Worm (Caenorhabditis elegans) whole organism, young adult: ENCODE data around the gene rpl-7A.

Experiments used
- B0336.3 ChIP-seq: fragments of 200-800 bp; sonication (Bioruptor generic); IDR thresholded peaks from 2 replicates; pipeline ENCODE4 v1.3.6; 2022; ENCODE audit warnings: missing genetic modification characterization, missing compliant biosample characterization
- D2030.7 ChIP-seq: fragments of 200-800 bp; sonication (Bioruptor generic); IDR thresholded peaks from 2 replicates; pipeline ENCODE4 v1.3.6; 2022; ENCODE audit warnings: missing genetic modification reagents, missing genetic modification characterization, missing compliant biosample characterization
- F39B2.1 ChIP-seq: fragments of 200-800 bp; sonication (Bioruptor generic); IDR thresholded peaks from 2 replicates; pipeline ENCODE4 v1.3.6; 2022; ENCODE audit warnings: missing genetic modification reagents, missing genetic modification characterization, missing compliant biosample characterization
- F49E8.2 ChIP-seq: sonication (generic microtip); optimal IDR thresholded peaks from 3 replicates; lab custom pipeline; 2017; ENCODE audit warnings: missing genetic modification characterization, mild to moderate bottlenecking, missing compliant biosample characterization, antibody characterized with exemption, moderate library complexity; ENCODE audit not compliant: insufficient read depth
- F52B5.7 ChIP-seq: sonication (generic microtip); optimal IDR thresholded peaks from 2 replicates; lab custom pipeline; 2016; ENCODE audit warnings: mild to moderate bottlenecking, missing genetic modification characterization, missing compliant biosample characterization
- Y53G8AR.9 ChIP-seq: fragments of 200-800 bp; sonication (Bioruptor generic); conservative IDR thresholded peaks from 2 replicates; pipeline ENCODE4 v1.3.6; 2022; ENCODE audit warnings: missing genetic modification reagents, missing genetic modification characterization, missing compliant biosample characterization
- Y56A3A.18 ChIP-seq: fragments of 200-800 bp; sonication (Bioruptor generic); IDR thresholded peaks from 2 replicates; pipeline ENCODE4 v1.3.6; 2022; ENCODE audit warnings: missing genetic modification reagents, missing genetic modification characterization, missing compliant biosample characterization
- Y79H2A.3 ChIP-seq: fragments of 200-800 bp; sonication (Bioruptor generic); conservative IDR thresholded peaks from 2 replicates; pipeline ENCODE4 v1.3.6; 2022; ENCODE audit warnings: missing genetic modification reagents, missing genetic modification characterization, missing compliant biosample characterization
- Y95B8A.8 ChIP-seq: fragments of 200-800 bp; sonication (Bioruptor generic); IDR thresholded peaks from 2 replicates; pipeline ENCODE4 v1.3.6; 2022; ENCODE audit warnings: missing genetic modification reagents, missing genetic modification characterization, missing compliant biosample characterization
- ama-1 ChIP-seq, 3 experiments: fragments of 150-350 bp in 1 of 3; sonication (generic microtip) in 2 of 3; optimal IDR thresholded peaks; 2 replicates each; lab custom pipeline; 2014 to 2018; ENCODE audit warnings: missing biosample characterization in 2 of 3, missing genetic modification characterization in 2 of 3, missing genetic modification reagents in 2 of 3
- aptf-3 ChIP-seq: fragments of 200-800 bp; sonication (Bioruptor generic); IDR thresholded peaks from 2 replicates; pipeline ENCODE4 v1.3.6; 2022; ENCODE audit warnings: missing genetic modification characterization, missing compliant biosample characterization
- athp-1 ChIP-seq: sonication (generic microtip); optimal IDR thresholded peaks from 2 replicates; lab custom pipeline; 2017; ENCODE audit warnings: mild to moderate bottlenecking, missing genetic modification characterization, missing compliant biosample characterization
- attf-5 ChIP-seq: fragments of 200-800 bp; sonication (Bioruptor generic); optimal IDR thresholded peaks from 2 replicates; lab custom pipeline; 2018; ENCODE audit warnings: mild to moderate bottlenecking, missing genetic modification characterization, missing compliant biosample characterization
- bed-1 ChIP-seq: fragments of 200-800 bp; sonication (Bioruptor generic); IDR thresholded peaks from 2 replicates; pipeline ENCODE4 v1.3.6; 2022; ENCODE audit warnings: missing genetic modification reagents, missing genetic modification characterization, missing compliant biosample characterization
- cebp-2 ChIP-seq: fragments of 200-800 bp; sonication (Bioruptor generic); IDR thresholded peaks from 2 replicates; pipeline ENCODE4 v1.3.6; 2022; ENCODE audit warnings: missing genetic modification characterization, missing compliant biosample characterization
- ceh-27 ChIP-seq: fragments of 200-800 bp; sonication (Bioruptor generic); optimal IDR thresholded peaks from 2 replicates; lab custom pipeline; 2018; ENCODE audit warnings: mild to moderate bottlenecking, missing genetic modification characterization, moderate library complexity, missing compliant biosample characterization
- ceh-40 ChIP-seq: fragments of 200-800 bp; sonication (Bioruptor generic); IDR thresholded peaks from 2 replicates; pipeline ENCODE4 v1.3.6; 2022; ENCODE audit warnings: missing genetic modification characterization, missing compliant biosample characterization
- die-1 ChIP-seq: sonication (generic microtip); optimal IDR thresholded peaks from 2 replicates; lab custom pipeline; 2016; ENCODE audit warnings: missing genotype, mild to moderate bottlenecking, missing genetic modification characterization, missing compliant biosample characterization
- egl-44 ChIP-seq: fragments of 200-800 bp; sonication (Bioruptor generic); IDR thresholded peaks from 2 replicates; pipeline ENCODE4 v1.3.6; 2022; ENCODE audit warnings: missing genetic modification reagents, missing genetic modification characterization, missing compliant biosample characterization
- ekl-4 ChIP-seq: fragments of 200-800 bp; sonication (Bioruptor generic); IDR thresholded peaks from 2 replicates; pipeline ENCODE4 v1.3.6; 2022; ENCODE audit warnings: missing genetic modification reagents, missing genetic modification characterization, missing compliant biosample characterization
- hrde-1 ChIP-seq: sonication (generic microtip); optimal IDR thresholded peaks from 2 replicates; lab custom pipeline; 2016; ENCODE audit warnings: missing genetic modification characterization, mild to moderate bottlenecking, missing compliant biosample characterization, moderate library complexity, missing genotype, missing genetic modification reagents, borderline replicate concordance
- hsf-1 ChIP-seq: fragments of 200-800 bp; sonication (Bioruptor generic); IDR thresholded peaks from 2 replicates; pipeline ENCODE4 v1.3.6; 2022; ENCODE audit warnings: missing genetic modification reagents, missing genetic modification characterization, missing compliant biosample characterization
- lin-54 ChIP-seq: fragments of 200-800 bp; sonication (Bioruptor generic); optimal IDR thresholded peaks from 2 replicates; lab custom pipeline; 2018; ENCODE audit warnings: mild to moderate bottlenecking, missing genetic modification characterization, missing compliant biosample characterization
- lsl-1 ChIP-seq: fragments of 200-800 bp; sonication (Bioruptor generic); optimal IDR thresholded peaks from 2 replicates; lab custom pipeline; 2018; ENCODE audit warnings: mild to moderate bottlenecking, missing genetic modification characterization, moderate library complexity, missing compliant biosample characterization
- madf-3 ChIP-seq: fragments of 200-800 bp; sonication (Bioruptor generic); IDR thresholded peaks from 2 replicates; pipeline ENCODE4 v1.3.6; 2022; ENCODE audit warnings: missing genetic modification reagents, missing genetic modification characterization, missing compliant biosample characterization
- madf-6 ChIP-seq: fragments of 200-800 bp; sonication (Bioruptor generic); IDR thresholded peaks from 2 replicates; pipeline ENCODE4 v1.3.6; 2022; ENCODE audit warnings: missing genetic modification reagents, missing genetic modification characterization, missing compliant biosample characterization
- nfyb-1 ChIP-seq: fragments of 200-800 bp; sonication (Bioruptor generic); IDR thresholded peaks from 2 replicates; pipeline ENCODE4 v1.3.6; 2022; ENCODE audit warnings: missing genetic modification reagents, missing genetic modification characterization, missing compliant biosample characterization
- nhr-80 ChIP-seq: sonication (generic microtip); optimal IDR thresholded peaks from 2 replicates; lab custom pipeline; 2016; ENCODE audit warnings: missing genetic modification characterization, missing compliant biosample characterization
- nhr-90 ChIP-seq: sonication (generic microtip); optimal IDR thresholded peaks from 2 replicates; lab custom pipeline; 2016; ENCODE audit warnings: missing genotype, mild to moderate bottlenecking, missing genetic modification characterization, missing compliant biosample characterization
- pbrm-1 ChIP-seq: fragments of 200-800 bp; sonication (Bioruptor generic); IDR thresholded peaks from 2 replicates; pipeline ENCODE4 v1.3.6; 2022; ENCODE audit warnings: missing genetic modification reagents, missing genetic modification characterization, missing compliant biosample characterization
- rec-8 ChIP-seq, 2 experiments: sonication (generic microtip); optimal IDR thresholded peaks; 2 replicates each; lab custom pipeline; 2016; ENCODE audit warnings: mild to moderate bottlenecking in 2 of 2, missing genetic modification characterization in 2 of 2, missing genetic modification reagents in 2 of 2, missing genotype in 2 of 2, missing biosample characterization in 1 of 2, missing compliant biosample characterization in 1 of 2, moderate library complexity in 1 of 2
- repo-1 ChIP-seq: sonication (generic microtip); optimal IDR thresholded peaks from 2 replicates; lab custom pipeline; 2017; ENCODE audit warnings: mild to moderate bottlenecking, missing genetic modification characterization, missing compliant biosample characterization
- snpc-1.1 ChIP-seq: sonication (generic microtip); optimal IDR thresholded peaks from 2 replicates; lab custom pipeline; 2017; ENCODE audit warnings: missing genetic modification characterization, mild to moderate bottlenecking, missing compliant biosample characterization, antibody characterized with exemption, moderate library complexity, missing genotype, missing genetic modification reagents; ENCODE audit not compliant: insufficient read depth
- snpc-1.3 ChIP-seq: sonication (generic microtip); optimal IDR thresholded peaks from 2 replicates; lab custom pipeline; 2017; ENCODE audit warnings: missing genetic modification characterization, mild to moderate bottlenecking, missing compliant biosample characterization, antibody characterized with exemption, moderate library complexity, missing genotype, missing genetic modification reagents; ENCODE audit not compliant: insufficient read depth
- snpc-3.4 ChIP-seq: sonication (generic microtip); optimal IDR thresholded peaks from 2 replicates; lab custom pipeline; 2017; ENCODE audit warnings: missing genetic modification characterization, mild to moderate bottlenecking, missing compliant biosample characterization, antibody characterized with exemption, moderate library complexity, missing genotype, missing genetic modification reagents
- snpc-4 ChIP-seq, 5 experiments: fragments of 150-350 bp in 1 of 5; sonication (generic microtip) in 4 of 5; optimal IDR thresholded peaks; 2 replicates each; lab custom pipeline; 2014 to 2018; ENCODE audit warnings: missing genetic modification characterization in 5 of 5, missing biosample characterization in 3 of 5, antibody characterized with exemption in 2 of 5, mild to moderate bottlenecking in 2 of 5, missing compliant biosample characterization in 2 of 5, missing genotype in 2 of 5, moderate library complexity in 2 of 5, missing genetic modification reagents in 1 of 5
- ztf-18 ChIP-seq: sonication (generic microtip); optimal IDR thresholded peaks from 2 replicates; lab custom pipeline; 2016; ENCODE audit warnings: missing genotype, mild to moderate bottlenecking, missing genetic modification characterization, missing compliant biosample characterization
- ztf-25 ChIP-seq: fragments of 200-800 bp; sonication (Bioruptor generic); IDR thresholded peaks from 2 replicates; pipeline ENCODE4 v1.3.6; 2022; ENCODE audit warnings: missing genetic modification reagents, missing genetic modification characterization, missing compliant biosample characterization

The rpl-7A gene

DNA sequence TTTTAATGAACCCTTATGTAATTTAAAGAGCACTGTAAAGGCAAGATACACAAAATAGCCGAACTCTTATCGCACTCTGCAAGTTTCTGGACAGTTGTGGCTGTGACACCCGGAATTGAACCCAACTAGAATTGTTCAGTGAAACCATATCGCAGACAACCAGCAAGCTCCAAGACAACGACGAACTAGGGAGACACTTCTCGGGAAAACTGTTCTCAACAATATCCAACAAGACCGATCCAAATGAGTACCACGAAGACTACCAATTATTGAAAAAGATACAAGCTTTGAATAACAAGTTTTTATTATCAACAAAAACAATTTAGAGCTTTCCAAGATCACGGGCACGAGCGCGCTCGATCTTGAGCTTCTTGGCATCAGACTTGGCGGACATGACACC lies 1.5 kb downstream of the rpl-7A start (continued):
- TF ChIP-seq ceh-40 (GFP tag; lab: Robert Waterston, UW): peak; percentile 60; the same call in 1 of the 2 replicates
- peak; percentile 51 for TF ChIP-seq ztf-18 (tag; lab: Kevin White, UChicago)
- TF ChIP-seq madf-6 (GFP tag; lab: Robert Waterston, UW): peak; percentile 87
- 0 out of 2 replicates have a peak, but pooled peaks have one; percentile 22 for TF ChIP-seq Y79H2A.3 (GFP tag; lab: Robert Waterston, UW)
- peak; percentile 91 for TF ChIP-seq madf-3 (GFP tag; lab: Robert Waterston, UW)
- peak; percentile 28; the same call in 1 of the 2 replicates for TF ChIP-seq bed-1
- TF ChIP-seq F52B5.7 (tag; lab: Kevin White, UChicago): peak; percentile 69
- peak; percentile 6 for TF ChIP-seq snpc-4 (GFP tag; optimal IDR thresholded peaks at IDR 0.05; lab: Kevin White, UChicago)
- TF ChIP-seq snpc-4 (tag; optimal IDR thresholded peaks at IDR 0.05; lab: Kevin White, UChicago): peak in 2 of 4 experiments; percentile 42 to 53
- peak; percentile 17 for TF ChIP-seq attf-5 (GFP tag; lab: Kevin White, UChicago)
- TF ChIP-seq hsf-1 (GFP tag; lab: Robert Waterston, UW): peak; percentile 86
- peak in 1 of 2 experiments; percentile 54 for TF ChIP-seq rec-8 (tag; optimal IDR thresholded peaks at IDR 0.05; lab: Kevin White, UChicago)
- peak; percentile 76 for TF ChIP-seq D2030.7 (GFP tag; lab: Robert Waterston, UW)
- peak; percentile 74 for TF ChIP-seq ekl-4 (GFP tag; lab: Robert Waterston, UW)
- peak; percentile 55 for TF ChIP-seq athp-1
- peak; percentile 30 for TF ChIP-seq snpc-3.4 (tag; lab: Kevin White, UChicago)
- peak; percentile 72 for TF ChIP-seq B0336.3 (GFP tag; lab: Robert Waterston, UW)
- TF ChIP-seq hrde-1: peak; percentile 95
- TF ChIP-seq nfyb-1 (GFP tag; lab: Robert Waterston, UW): peak; percentile 74
- peak; percentile 87; the same call in 1 of the 2 replicates for TF ChIP-seq F39B2.1 (GFP tag; lab: Robert Waterston, UW)
- peak; percentile 82 for TF ChIP-seq Y53G8AR.9 (GFP tag; lab: Robert Waterston, UW)
- peak; percentile 81 for TF ChIP-seq lin-54 (GFP tag; lab: Kevin White, UChicago)
- 0 out of 2 replicates have a peak, but pooled peaks have one; percentile 8 for TF ChIP-seq aptf-3 (GFP tag; lab: Robert Waterston, UW)
- peak; percentile 84 for TF ChIP-seq F49E8.2 (tag; lab: Kevin White, UChicago)
- peak; percentile 75; the same call in 1 of the 2 replicates for TF ChIP-seq cebp-2 (GFP tag; lab: Robert Waterston, UW)
- TF ChIP-seq ztf-25 (GFP tag; lab: Robert Waterston, UW): peak; percentile 73; the same call in 1 of the 2 replicates
- TF ChIP-seq egl-44: peak; percentile 17; the same call in 1 of the 2 replicates
- TF ChIP-seq repo-1 (tag; lab: Kevin White, UChicago): peak; percentile 32
- TF ChIP-seq Y95B8A.8 (GFP tag; lab: Robert Waterston, UW): peak; percentile 75
- peak; percentile 57; the same call in 1 of the 2 replicates for TF ChIP-seq pbrm-1
- peak; percentile 22 for TF ChIP-seq die-1
- peak; percentile 34 for TF ChIP-seq snpc-1.1
- peak; percentile 54 for TF ChIP-seq lsl-1 (GFP tag; lab: Kevin White, UChicago)
- TF ChIP-seq Y56A3A.18 (GFP tag; lab: Robert Waterston, UW): peak; percentile 88
- peak; percentile 6 for TF ChIP-seq nhr-90 (tag; lab: Kevin White, UChicago)
- TF ChIP-seq snpc-1.3 (tag; lab: Kevin White, UChicago): peak; percentile 10
- TF ChIP-seq, all 124 proteins: peak for 52; not testable (repeated sequence) for 72

DNA sequence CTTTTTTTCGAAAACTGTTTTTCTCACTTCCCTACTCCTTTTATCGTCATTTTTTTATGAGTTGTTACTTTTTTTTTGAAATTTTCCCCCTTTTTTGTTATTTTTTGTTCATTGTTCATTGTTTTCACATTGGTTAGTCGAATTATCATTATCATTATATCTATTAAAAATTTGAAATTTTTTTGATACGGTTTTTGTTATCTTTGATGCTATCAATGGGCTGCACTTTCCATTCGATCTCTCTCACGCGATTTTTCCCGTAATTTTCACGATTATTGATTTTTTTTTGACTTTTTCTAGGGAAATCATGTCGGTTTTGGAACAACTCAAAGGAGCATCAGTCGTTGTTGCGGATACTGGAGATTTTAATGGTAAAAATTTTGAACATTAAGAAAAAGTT lies 4.0 kb downstream of the rpl-7A start, which contains the start of gene tald-1:
TSS of gene tald-1 (plus strand) at position 301 of the 400 bp plus-strand sequence.
- TF ChIP-seq nhr-80 (peak; percentile 14), ceh-27 (GFP tag; lab: Kevin White, UChicago) (no peak), ama-1 (optimal IDR thresholded peaks at IDR 0.05; lab: Kevin White, UChicago) (no peak), ama-1 (GFP tag; optimal IDR thresholded peaks at IDR 0.05; lab: Kevin White, UChicago) (peak; percentile 5 to 29), ztf-25 (GFP tag; lab: Robert Waterston, UW) (no peak), snpc-4 (GFP tag; optimal IDR thresholded peaks at IDR 0.05; lab: Kevin White, UChicago) (no peak), snpc-4 (tag; optimal IDR thresholded peaks at IDR 0.05; lab: Kevin White, UChicago) (peak in 1 of 4 experiments; percentile 7)
- TF ChIP-seq, all 124 proteins: peak for 3
